Fruit fly (Drosophila melanogaster): Measurements from ENCODE around the gene Vps60.

Gene Vps60

dm6 chr3L:17590455-17591216 lies 30.8 kb downstream of the Vps60 start (continued):
- TF ChIP-seq Sox15 (GFP tag; optimal IDR thresholded peaks at IDR 0.05), result no peak
- TF ChIP-seq Ets96B (tag; optimal IDR thresholded peaks at IDR 0.05), result peak; percentile 27
- TF ChIP-seq achi (GFP tag; optimal IDR thresholded peaks at IDR 0.05), result no peak
- peak; percentile 71 for TF ChIP-seq vri (GFP tag; optimal IDR thresholded peaks at IDR 0.05)
- TF ChIP-seq spab (GFP tag; optimal IDR thresholded peaks at IDR 0.05), result peak; percentile 4
- peak; percentile 65 for TF ChIP-seq fkh (GFP tag; optimal IDR thresholded peaks at IDR 0.05)
- TF ChIP-seq CG4318 (GFP tag; optimal IDR thresholded peaks at IDR 0.05), result no peak
- TF ChIP-seq CG9139 (GFP tag; optimal IDR thresholded peaks at IDR 0.05), result peak; percentile 13
- no peak for TF ChIP-seq CG11902 (GFP tag; optimal IDR thresholded peaks at IDR 0.05)
- peak; percentile 5 for TF ChIP-seq CG10669 (GFP tag; optimal IDR thresholded peaks at IDR 0.05)
- no peak for TF ChIP-seq CG6792 (GFP tag; optimal IDR thresholded peaks at IDR 0.05)
- TF ChIP-seq topi (GFP tag; optimal IDR thresholded peaks at IDR 0.05), result no peak
- peak in 1 of 2 experiments; percentile 11 for TF ChIP-seq salr (GFP tag; optimal IDR thresholded peaks at IDR 0.05)
- TF ChIP-seq Blimp-1 (GFP tag; optimal IDR thresholded peaks at IDR 0.05), result peak; percentile 79
- TF ChIP-seq CG7368 (GFP tag; optimal IDR thresholded peaks at IDR 0.05), result peak; percentile 14
- TF ChIP-seq Gug (GFP tag; IDR thresholded peaks at IDR 0.05), result no peak
- peak; percentile 63 for TF ChIP-seq CG15336 (GFP tag; IDR thresholded peaks at IDR 0.05)
- no peak for TF ChIP-seq Hr39 (GFP tag; optimal IDR thresholded peaks at IDR 0.05)

dm6 chr3L:17590049-17590448 lies 31.4 kb downstream of the Vps60 start:
- TF ChIP-seq Hr38 (GFP tag; optimal IDR thresholded peaks at IDR 0.05) (no peak), dac (GFP tag; optimal IDR thresholded peaks at IDR 0.05) (no peak), Sox14 (GFP tag; optimal IDR thresholded peaks at IDR 0.05) (no peak), OdsH (GFP tag; optimal IDR thresholded peaks at IDR 0.05) (peak; percentile 5), CG1621 (tag; optimal IDR thresholded peaks at IDR 0.05) (no peak), CG8632 (GFP tag; optimal IDR thresholded peaks at IDR 0.05) (no peak), CG6163 (GFP tag; IDR thresholded peaks at IDR 0.05) (no peak), svp (GFP tag) (no peak), CG16779 (tag; optimal IDR thresholded peaks at IDR 0.05) (no peak), CG10669 (GFP tag; optimal IDR thresholded peaks at IDR 0.05) (peak; percentile 60), Ets21C (GFP tag; optimal IDR thresholded peaks at IDR 0.05) (no peak), CG6792 (GFP tag; optimal IDR thresholded peaks at IDR 0.05) (no peak), acj6 (GFP tag; optimal IDR thresholded peaks at IDR 0.05) (peak; percentile 8), achi (GFP tag; optimal IDR thresholded peaks at IDR 0.05) (peak; percentile 3), CG8119 (GFP tag; IDR thresholded peaks at IDR 0.05) (no peak), eg (GFP tag; IDR thresholded peaks at IDR 0.05) (no peak), CG10631 (GFP tag; optimal IDR thresholded peaks at IDR 0.05) (peak; percentile 54), CG32006 (GFP tag; optimal IDR thresholded peaks at IDR 0.05) (peak; percentile 10), Gug (GFP tag; IDR thresholded peaks at IDR 0.05) (no peak), CG11762 (GFP tag; optimal IDR thresholded peaks at IDR 0.05; ENCODE audit: insufficient read depth) (no peak), Hr4 (GFP tag; optimal IDR thresholded peaks at IDR 0.05) (no peak), fd59A (GFP tag; optimal IDR thresholded peaks at IDR 0.05) (peak; percentile 22), Sox15 (GFP tag; optimal IDR thresholded peaks at IDR 0.05) (no peak), Eip75B (GFP tag; optimal IDR thresholded peaks at IDR 0.05) (no peak), CG4318 (GFP tag; optimal IDR thresholded peaks at IDR 0.05) (no peak), lz (GFP tag; optimal IDR thresholded peaks at IDR 0.05) (no peak), Hr39 (GFP tag; optimal IDR thresholded peaks at IDR 0.05) (no peak), Lpt (GFP tag; optimal IDR thresholded peaks at IDR 0.05) (no peak), CG3919 (GFP tag; optimal IDR thresholded peaks at IDR 0.05) (peak; percentile 11), Eip78C (GFP tag) (peak; percentile 61), cyc (GFP tag; optimal IDR thresholded peaks at IDR 0.05) (no peak), Sox102F (GFP tag; optimal IDR thresholded peaks at IDR 0.05) (no peak), esn (GFP tag; optimal IDR thresholded peaks at IDR 0.05) (no peak), salr (GFP tag; optimal IDR thresholded peaks at IDR 0.05) (no peak), Smox (GFP tag; optimal IDR thresholded peaks at IDR 0.05) (no peak), CG9139 (GFP tag; optimal IDR thresholded peaks at IDR 0.05) (no peak), CG6808 (GFP tag; optimal IDR thresholded peaks at IDR 0.05) (peak; percentile 24), fkh (GFP tag; optimal IDR thresholded peaks at IDR 0.05) (no peak), CG8319 (GFP tag; optimal IDR thresholded peaks at IDR 0.05) (no peak), Ets96B (tag; optimal IDR thresholded peaks at IDR 0.05) (peak; percentile 17), vri (GFP tag; optimal IDR thresholded peaks at IDR 0.05) (no peak), CG34406 (GFP tag; optimal IDR thresholded peaks at IDR 0.05) (no peak), topi (GFP tag; optimal IDR thresholded peaks at IDR 0.05) (no peak)
